Worm (Caenorhabditis elegans): ENCODE data around the gene M05D6.8.

M05D6.8 gene

ce11 chrII:8479337-8479736, 8.3 kb upstream of the M05D6.8 start:
- no peak for TF ChIP-seq lin-13 (tag; optimal IDR thresholded peaks at IDR 0.05)
- no peak for TF ChIP-seq mab-5 (tag; optimal IDR thresholded peaks at IDR 0.05)
- TF ChIP-seq tbx-8 (GFP tag; optimal IDR thresholded peaks at IDR 0.05), result no peak

DNA sequence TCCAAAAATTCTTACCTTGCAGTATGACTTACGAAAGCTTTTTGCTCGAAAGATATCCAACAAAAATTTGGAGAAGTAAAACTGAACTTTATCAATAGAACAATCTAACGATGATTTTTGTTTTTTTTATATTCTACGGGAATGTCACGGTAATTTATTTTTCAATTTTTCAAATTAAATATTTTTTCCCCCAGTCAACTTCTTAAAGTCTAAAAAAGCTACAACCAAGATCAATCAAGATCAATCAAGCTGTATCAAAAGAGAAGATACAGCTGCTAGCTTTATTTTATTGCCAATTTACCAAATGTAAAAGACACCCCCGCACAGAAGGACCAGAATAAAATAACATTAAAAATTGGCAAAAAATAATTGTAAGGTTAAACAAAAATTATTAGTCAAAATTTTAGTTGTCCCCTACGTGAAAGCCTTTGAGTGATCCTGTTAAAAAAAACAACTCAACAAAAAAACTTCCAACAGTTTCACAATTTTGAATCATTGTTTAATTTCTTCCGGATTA, 4.3 kb upstream of the M05D6.8 start, which contains the start of the genes M05D6.1 and M05D6.3:
TSS of gene M05D6.1 (minus strand) at position 101 of the 517 bp plus-strand sequence.
TSS of gene M05D6.3 (plus strand) at position 467 of the 517 bp plus-strand sequence.
- TF ChIP-seq zip-8 (tag; optimal IDR thresholded peaks at IDR 0.05), result no peak
- no peak for TF ChIP-seq ceh-83 (GFP tag; optimal IDR thresholded peaks at IDR 0.05)
- no peak for TF ChIP-seq lsy-2 (tag; optimal IDR thresholded peaks at IDR 0.05)
- no peak for TF ChIP-seq pha-4 (tag; optimal IDR thresholded peaks at IDR 0.05)
- no peak for TF ChIP-seq tbx-8 (GFP tag; optimal IDR thresholded peaks at IDR 0.05)
- TF ChIP-seq unc-39 (tag; optimal IDR thresholded peaks at IDR 0.05), result no peak
- TF ChIP-seq drap-1 (GFP tag; optimal IDR thresholded peaks at IDR 0.05), result no peak
- TF ChIP-seq mls-2 (tag; optimal IDR thresholded peaks at IDR 0.05), result no peak
- TF ChIP-seq lin-32 (GFP tag; optimal IDR thresholded peaks at IDR 0.05), result no peak
- TF ChIP-seq lin-13 (tag; optimal IDR thresholded peaks at IDR 0.05), result no peak
- no peak for TF ChIP-seq ces-1 (GFP tag; optimal IDR thresholded peaks at IDR 0.05)

DNA sequence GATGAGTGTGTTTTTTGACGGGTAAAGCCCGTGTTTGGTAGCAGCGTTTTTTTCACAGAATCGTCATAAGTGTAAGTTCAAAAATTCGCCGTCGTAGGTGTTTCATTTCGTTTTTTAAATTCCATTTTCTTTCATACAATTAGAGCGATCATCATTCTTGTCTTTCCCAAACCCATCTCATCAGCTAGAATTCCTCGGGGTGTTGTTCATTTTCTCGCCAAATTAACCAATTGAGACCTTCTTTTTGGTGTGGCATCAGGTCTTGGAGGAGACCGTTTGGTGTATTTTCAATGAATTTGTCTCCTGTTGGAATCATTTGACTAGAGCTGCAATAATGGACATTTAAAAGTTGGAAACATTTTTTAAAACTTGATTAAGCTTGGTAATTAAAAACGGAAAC, 1.9 kb upstream of the M05D6.8 start:
- TF ChIP-seq blmp-1 (tag; optimal IDR thresholded peaks at IDR 0.05) (no peak), nhr-76 (tag; optimal IDR thresholded peaks at IDR 0.05) (no peak), elt-3 (tag; optimal IDR thresholded peaks at IDR 0.05) (no peak), flh-1 (GFP tag; optimal IDR thresholded peaks at IDR 0.05) (no peak), bed-3 (GFP tag; optimal IDR thresholded peaks at IDR 0.05) (no peak), mls-2 (tag; optimal IDR thresholded peaks at IDR 0.05) (no peak), lsy-2 (tag; optimal IDR thresholded peaks at IDR 0.05) (no peak), tbx-8 (GFP tag; optimal IDR thresholded peaks at IDR 0.05) (no peak)

DNA sequence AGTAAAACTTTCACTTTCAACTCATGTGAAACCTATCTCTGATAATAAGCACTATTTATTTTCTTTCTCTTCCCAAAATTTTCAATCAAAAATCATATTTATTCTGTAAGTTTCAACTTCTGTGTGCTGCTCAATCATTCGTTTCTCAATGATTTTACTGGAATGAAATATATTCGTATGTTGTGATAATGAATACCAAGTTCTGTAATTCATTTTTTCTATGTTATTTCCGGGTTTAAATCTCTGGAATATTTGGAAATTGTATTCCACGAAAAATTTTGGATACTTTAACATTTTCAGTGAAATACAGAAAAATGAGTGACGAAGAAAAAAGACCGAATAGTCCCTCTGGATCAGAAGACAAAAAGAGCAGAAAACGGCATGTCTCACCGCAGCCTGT, 3.2 kb downstream of the M05D6.8 start, which contains the start of gene M05D6.2:
TSS of gene M05D6.2 (plus strand) at position 301 of the 400 bp plus-strand sequence.
- no peak for TF ChIP-seq mab-5 (tag; optimal IDR thresholded peaks at IDR 0.05)
- TF ChIP-seq ceh-39 (tag; optimal IDR thresholded peaks at IDR 0.05), result no peak
- no peak for TF ChIP-seq drap-1 (GFP tag; optimal IDR thresholded peaks at IDR 0.05)
- no peak for TF ChIP-seq mls-2 (tag; optimal IDR thresholded peaks at IDR 0.05)
- no peak for TF ChIP-seq nhr-12 (tag; optimal IDR thresholded peaks at IDR 0.05)
- no peak for TF ChIP-seq nhr-237 (tag; optimal IDR thresholded peaks at IDR 0.05)
- no peak for TF ChIP-seq lin-13 (tag; optimal IDR thresholded peaks at IDR 0.05)
- no peak for TF ChIP-seq hlh-1 (tag; optimal IDR thresholded peaks at IDR 0.05)
- TF ChIP-seq lin-32 (GFP tag; optimal IDR thresholded peaks at IDR 0.05), result no peak
- no peak for TF ChIP-seq cnd-1 (tag; optimal IDR thresholded peaks at IDR 0.05)
- TF ChIP-seq nhr-2 (tag; optimal IDR thresholded peaks at IDR 0.05), result no peak

- TF ChIP-seq ceh-83 (GFP tag; optimal IDR thresholded peaks at IDR 0.05) (peak; percentile 32), snpc-4 (tag; optimal IDR thresholded peaks at IDR 0.05) (no peak)
Measured at ce11 chrII:8466874-8467273, 4.2 kb downstream of the M05D6.8 start, which contains the start of gene F22B5.10. TSS of gene F22B5.10 (plus strand) at chrII:8467174.

ce11 chrII:8464448-8464898, 6.6 kb downstream of the M05D6.8 start, which contains the start of gene fars-3:
TSS of gene fars-3 (plus strand) at chrII:8464848.
- TF ChIP-seq unc-62 (GFP tag; optimal IDR thresholded peaks at IDR 0.05), result no peak
- TF ChIP-seq mab-5 (tag; optimal IDR thresholded peaks at IDR 0.05), result no peak
- peak; percentile 47 for TF ChIP-seq pha-4 (tag; optimal IDR thresholded peaks at IDR 0.05)
- TF ChIP-seq mep-1 (tag; optimal IDR thresholded peaks at IDR 0.05), result no peak
- TF ChIP-seq M03D4.4 (tag; optimal IDR thresholded peaks at IDR 0.05), result no peak
- TF ChIP-seq nhr-28 (tag; optimal IDR thresholded peaks at IDR 0.05), result no peak
- no peak for TF ChIP-seq lin-13 (tag; optimal IDR thresholded peaks at IDR 0.05)
- no peak for TF ChIP-seq nhr-76 (tag; optimal IDR thresholded peaks at IDR 0.05)
- TF ChIP-seq cnd-1 (tag; optimal IDR thresholded peaks at IDR 0.05), result no peak
- TF ChIP-seq flh-1 (GFP tag; optimal IDR thresholded peaks at IDR 0.05), result no peak
- peak; percentile 93 for TF ChIP-seq ces-1 (GFP tag; optimal IDR thresholded peaks at IDR 0.05)
- no peak for TF ChIP-seq lin-32 (GFP tag; optimal IDR thresholded peaks at IDR 0.05)
- no peak for TF ChIP-seq blmp-1 (tag; optimal IDR thresholded peaks at IDR 0.05)
- no peak for TF ChIP-seq ham-2 (GFP tag; optimal IDR thresholded peaks at IDR 0.05)
- no peak for TF ChIP-seq bed-3 (GFP tag; optimal IDR thresholded peaks at IDR 0.05)
- TF ChIP-seq sem-2 (GFP tag; optimal IDR thresholded peaks at IDR 0.05), result no peak
- TF ChIP-seq lsy-2 (tag; optimal IDR thresholded peaks at IDR 0.05), result peak; percentile 24
- TF ChIP-seq snpc-4 (tag; optimal IDR thresholded peaks at IDR 0.05), result no peak
- no peak for TF ChIP-seq elt-1 (tag; optimal IDR thresholded peaks at IDR 0.05; ENCODE audit: borderline replicate concordance, insufficient read depth)
- TF ChIP-seq elt-3 (tag; optimal IDR thresholded peaks at IDR 0.05), result no peak
- TF ChIP-seq zip-8 (tag; optimal IDR thresholded peaks at IDR 0.05), result no peak
- no peak for TF ChIP-seq tbx-8 (GFP tag; optimal IDR thresholded peaks at IDR 0.05)
- TF ChIP-seq sptf-1 (tag; optimal IDR thresholded peaks at IDR 0.05), result no peak
- peak; percentile 93 for TF ChIP-seq unc-120 (tag; optimal IDR thresholded peaks at IDR 0.05; ENCODE audit: poor library complexity, severe bottlenecking)
- TF ChIP-seq mls-2 (tag; optimal IDR thresholded peaks at IDR 0.05), result no peak
- no peak for TF ChIP-seq ceh-83 (GFP tag; optimal IDR thresholded peaks at IDR 0.05)
- no peak for TF ChIP-seq ceh-43 (GFP tag; optimal IDR thresholded peaks at IDR 0.05)
- no peak for TF ChIP-seq unc-39 (tag; optimal IDR thresholded peaks at IDR 0.05)
- no peak for TF ChIP-seq hlh-1 (tag; optimal IDR thresholded peaks at IDR 0.05)
- TF ChIP-seq ceh-39 (tag; optimal IDR thresholded peaks at IDR 0.05), result no peak
- TF ChIP-seq nhr-12 (tag; optimal IDR thresholded peaks at IDR 0.05), result no peak
- no peak for TF ChIP-seq drap-1 (GFP tag; optimal IDR thresholded peaks at IDR 0.05)
- TF ChIP-seq nhr-237 (tag; optimal IDR thresholded peaks at IDR 0.05), result no peak
- no peak for TF ChIP-seq ztf-11 (tag; optimal IDR thresholded peaks at IDR 0.05)

All from whole organism, mixed stage, embryonic.